Worm (Caenorhabditis elegans): ENCODE results near the gene Y110A2AL.6.

Gene Y110A2AL.6

DNA sequence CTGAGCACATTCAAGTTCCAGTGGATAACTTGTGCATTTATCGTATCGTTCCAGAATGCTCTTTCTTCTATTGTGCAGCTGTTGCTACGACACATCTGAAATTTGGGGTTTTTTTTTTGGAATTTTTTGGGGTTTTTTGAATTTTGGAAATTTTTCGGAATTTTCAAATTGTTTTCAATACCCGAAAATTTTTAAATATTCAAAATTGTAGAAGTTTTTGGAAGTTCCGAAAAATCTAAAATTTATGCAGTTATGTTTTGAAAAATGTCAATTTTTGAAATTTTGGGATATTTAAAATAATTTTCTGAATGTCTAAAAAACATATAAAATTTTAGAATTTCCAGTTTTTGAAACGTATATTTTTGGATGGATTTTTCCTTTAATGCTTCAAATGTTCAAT is 30.4 kb upstream of the Y110A2AL.6 start, which contains the start of gene Y110A2AL.10:
Y110A2AL.10 (minus strand) TSS at position 101 of the 400 bp plus-strand sequence.
- TF ChIP-seq F13H6.1 (tag; optimal IDR thresholded peaks at IDR 0.05) = no peak
- TF ChIP-seq elt-3 (tag; optimal IDR thresholded peaks at IDR 0.05) = no peak
- no peak for TF ChIP-seq egl-27 (tag; optimal IDR thresholded peaks at IDR 0.05)
- no peak for TF ChIP-seq lin-39 (tag; optimal IDR thresholded peaks at IDR 0.05)
- no peak for TF ChIP-seq nhr-237 (tag; optimal IDR thresholded peaks at IDR 0.05)
- TF ChIP-seq sma-3 (GFP tag; optimal IDR thresholded peaks at IDR 0.05) = no peak
- TF ChIP-seq ztf-4 (tag; optimal IDR thresholded peaks at IDR 0.05) = no peak
- no peak for TF ChIP-seq crh-2 (tag; optimal IDR thresholded peaks at IDR 0.05)

DNA sequence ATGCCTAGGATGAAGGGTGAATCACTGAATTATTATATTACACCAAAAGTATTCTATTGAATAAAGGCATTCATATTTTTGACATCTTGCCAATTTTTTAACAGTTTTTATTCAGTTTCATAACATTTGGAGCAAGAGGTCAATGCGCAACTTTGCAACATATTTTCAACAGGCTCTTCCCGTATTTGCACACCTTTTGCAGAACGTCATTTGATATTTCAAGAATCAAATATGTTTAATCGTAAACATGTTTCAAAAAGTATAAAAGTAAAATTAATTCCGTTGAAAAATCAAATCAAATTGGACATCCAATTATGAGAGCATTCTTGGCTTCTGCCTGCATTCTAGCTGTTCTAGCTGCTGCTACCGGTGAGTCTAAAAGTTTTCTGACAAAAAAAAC is 26.3 kb upstream of the Y110A2AL.6 start, which contains the start of gene Y110A2AL.2:
Y110A2AL.2 (plus strand) TSS at position 301 of the 400 bp plus-strand sequence.
- TF ChIP-seq zag-1 (tag; optimal IDR thresholded peaks at IDR 0.05) (no peak), ztf-11 (tag; optimal IDR thresholded peaks at IDR 0.05) (no peak), mab-5 (tag; optimal IDR thresholded peaks at IDR 0.05) (no peak), mdl-1 (tag; optimal IDR thresholded peaks at IDR 0.05) (no peak)

DNA sequence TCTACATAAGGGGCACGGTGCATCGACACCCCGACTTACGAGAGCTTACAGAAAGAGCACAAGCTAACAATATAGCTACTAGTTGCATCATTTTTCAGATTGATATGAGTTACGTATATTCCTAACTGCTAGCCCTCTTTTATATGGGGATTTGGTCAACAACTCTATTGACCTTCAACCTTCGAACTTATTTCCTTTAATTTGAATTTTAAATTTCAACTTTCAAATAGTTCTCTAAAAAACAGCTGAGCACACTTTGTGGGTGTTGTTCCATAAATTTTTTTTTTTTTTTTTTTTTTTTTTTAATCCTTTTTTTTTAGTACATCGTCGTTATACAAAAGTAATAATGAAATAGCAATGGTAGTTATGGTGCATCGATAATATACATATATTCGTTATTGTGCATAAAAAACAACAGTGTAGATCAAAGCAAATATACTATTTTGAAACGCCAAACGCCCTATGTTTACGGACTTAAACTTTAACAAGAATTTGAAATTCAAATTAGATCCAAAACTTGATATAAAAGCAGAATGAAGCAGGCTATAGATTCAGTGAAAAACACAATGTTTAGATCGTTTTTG is 25.2 kb upstream of the Y110A2AL.6 start, which contains the start of the genes Y110A2AL.9 and Y110A2AL.3:
Y110A2AL.9 (minus strand) TSS at position 101 of the 584 bp plus-strand sequence.
Y110A2AL.3 (plus strand) TSS at position 534 of the 584 bp plus-strand sequence.
- TF ChIP-seq R02D3.7 (tag; optimal IDR thresholded peaks at IDR 0.05) = no peak
- no peak for TF ChIP-seq nhr-23 (tag; optimal IDR thresholded peaks at IDR 0.05)
- TF ChIP-seq peb-1 (tag; optimal IDR thresholded peaks at IDR 0.05) = no peak
- no peak for TF ChIP-seq egl-27 (tag; optimal IDR thresholded peaks at IDR 0.05)
- TF ChIP-seq nhr-129 (tag; optimal IDR thresholded peaks at IDR 0.05) = no peak
- no peak for TF ChIP-seq sem-4 (tag; optimal IDR thresholded peaks at IDR 0.05)
- no peak for TF ChIP-seq ZK546.5 (tag; optimal IDR thresholded peaks at IDR 0.05)
- no peak for TF ChIP-seq aly-2 (tag; optimal IDR thresholded peaks at IDR 0.05)
- TF ChIP-seq elt-1 (tag; optimal IDR thresholded peaks at IDR 0.05) = no peak
- TF ChIP-seq F13H6.1 (tag; optimal IDR thresholded peaks at IDR 0.05) = no peak
- no peak for TF ChIP-seq ceh-82 (tag; optimal IDR thresholded peaks at IDR 0.05)
- TF ChIP-seq sma-3 (GFP tag; optimal IDR thresholded peaks at IDR 0.05) = no peak
- no peak for TF ChIP-seq lin-13 (GFP tag; optimal IDR thresholded peaks at IDR 0.05)

DNA sequence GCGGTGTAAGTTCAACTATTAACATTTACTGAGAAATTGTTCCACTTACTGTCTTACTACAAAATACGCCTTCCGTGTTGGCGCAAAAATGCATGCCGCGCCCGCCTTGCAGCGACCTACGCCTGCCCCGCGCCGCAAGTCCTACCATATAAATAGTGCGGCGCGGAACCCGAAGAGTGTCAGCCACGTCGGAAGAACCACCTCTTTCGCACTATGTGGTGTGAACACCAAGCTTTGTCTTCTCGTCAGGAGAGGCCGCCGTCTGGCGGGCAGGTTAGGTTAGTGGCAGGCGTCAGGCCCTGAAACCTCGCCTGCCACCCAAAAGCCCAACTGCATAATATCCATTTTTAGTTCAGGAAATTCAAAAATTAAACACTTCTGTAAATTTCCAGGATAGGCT is 23.9 kb upstream of the Y110A2AL.6 start:
- no peak for TF ChIP-seq nhr-21 (tag; optimal IDR thresholded peaks at IDR 0.05)
- TF ChIP-seq ceh-82 (tag; optimal IDR thresholded peaks at IDR 0.05) = no peak
- no peak for TF ChIP-seq nhr-77 (tag; optimal IDR thresholded peaks at IDR 0.05)
- no peak for TF ChIP-seq ceh-16 (tag; optimal IDR thresholded peaks at IDR 0.05)
- TF ChIP-seq lsy-2 (tag; optimal IDR thresholded peaks at IDR 0.05) = no peak
- no peak for TF ChIP-seq ZK546.5 (tag; optimal IDR thresholded peaks at IDR 0.05)
- no peak for TF ChIP-seq mdl-1 (tag; optimal IDR thresholded peaks at IDR 0.05)
- no peak for TF ChIP-seq sem-4 (tag; optimal IDR thresholded peaks at IDR 0.05)
- TF ChIP-seq sma-9 (GFP tag; optimal IDR thresholded peaks at IDR 0.05) = no peak
- TF ChIP-seq sma-9 (tag; optimal IDR thresholded peaks at IDR 0.05) = no peak
- no peak for TF ChIP-seq unc-62 (GFP tag; optimal IDR thresholded peaks at IDR 0.05)
- no peak for TF ChIP-seq egl-27 (tag; optimal IDR thresholded peaks at IDR 0.05)
- TF ChIP-seq gmeb-1 (tag; optimal IDR thresholded peaks at IDR 0.05) = no peak
- no peak for TF ChIP-seq Y55F3AM.14 (GFP tag; optimal IDR thresholded peaks at IDR 0.05)
- TF ChIP-seq dmd-4 (tag; optimal IDR thresholded peaks at IDR 0.05) = no peak
- no peak for TF ChIP-seq unc-39 (tag; optimal IDR thresholded peaks at IDR 0.05)
- TF ChIP-seq lin-11 (tag; optimal IDR thresholded peaks at IDR 0.05) = no peak
- TF ChIP-seq mab-5 (tag; optimal IDR thresholded peaks at IDR 0.05) = no peak

DNA sequence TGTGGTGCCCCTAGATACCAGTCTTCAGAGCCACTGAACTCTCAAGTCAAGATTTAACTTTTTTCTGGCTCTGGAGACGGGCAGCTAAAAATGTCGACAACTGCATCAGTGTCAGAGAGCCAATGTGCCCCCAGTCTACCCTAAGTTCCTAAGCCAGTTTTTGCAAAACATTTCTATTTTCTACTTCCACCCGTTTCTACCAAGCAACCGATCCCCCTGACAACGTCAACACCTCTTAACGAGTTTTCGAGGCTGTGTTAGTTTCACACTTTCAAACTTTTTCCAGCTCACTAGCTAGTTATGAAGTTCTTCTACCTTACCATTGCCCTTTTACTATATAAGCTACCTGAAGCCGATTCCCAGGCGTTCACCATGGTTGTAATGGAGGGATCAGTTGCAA is 22.8 kb upstream of the Y110A2AL.6 start, which contains the start of gene Y110A2AL.5:
Y110A2AL.5 (plus strand) TSS at position 301 of the 400 bp plus-strand sequence.
- no peak for TF ChIP-seq nhr-10 (tag; optimal IDR thresholded peaks at IDR 0.05)
- no peak for TF ChIP-seq nhr-237 (tag; optimal IDR thresholded peaks at IDR 0.05)
- no peak for TF ChIP-seq ceh-16 (tag; optimal IDR thresholded peaks at IDR 0.05)
- TF ChIP-seq ceh-82 (tag; optimal IDR thresholded peaks at IDR 0.05) = no peak
- no peak for TF ChIP-seq lin-11 (tag; optimal IDR thresholded peaks at IDR 0.05)
- no peak for TF ChIP-seq elt-3 (tag; optimal IDR thresholded peaks at IDR 0.05)
- no peak for TF ChIP-seq sem-4 (tag; optimal IDR thresholded peaks at IDR 0.05)
